Fruit fly (Drosophila melanogaster) whole organism, adult: ENCODE measurements around the gene CG10340.

Experiments used
- CG11617 ChIP-seq: fragments of 200-800 bp; sonication (Bioruptor generic); optimal IDR thresholded peaks from 2 replicates; lab custom pipeline; 2017; ENCODE audit warnings: mild to moderate bottlenecking, missing biosample characterization, missing genetic modification reagents, missing genetic modification characterization
- CG12768 ChIP-seq: fragments of 200-800 bp; sonication (Bioruptor generic); optimal IDR thresholded peaks from 2 replicates; lab custom pipeline; 2017; ENCODE audit warnings: missing biosample characterization, missing genetic modification characterization, mild to moderate bottlenecking, moderate library complexity, missing genetic modification reagents
- CG14711 ChIP-seq: fragments of 200-800 bp; sonication (Bioruptor generic); optimal IDR thresholded peaks from 2 replicates; lab custom pipeline; 2018; ENCODE audit warnings: missing biosample characterization, mild to moderate bottlenecking, missing genetic modification characterization, moderate library complexity
- CG1620 ChIP-seq: fragments of 200-800 bp; sonication (Bioruptor generic); optimal IDR thresholded peaks from 2 replicates; lab custom pipeline; 2016; ENCODE audit warnings: missing biosample characterization, missing genetic modification characterization
- CG33017 ChIP-seq: fragments of 200-800 bp; sonication (Bioruptor generic); optimal IDR thresholded peaks from 2 replicates; lab custom pipeline; 2018; ENCODE audit warnings: missing biosample characterization, mild to moderate bottlenecking, missing genetic modification characterization, moderate library complexity
- CG5204 ChIP-seq: fragments of 200-800 bp; sonication (Bioruptor generic); optimal IDR thresholded peaks from 2 replicates; lab custom pipeline; 2016; ENCODE audit warnings: missing biosample characterization, missing genetic modification characterization
- CG7045 ChIP-seq: fragments of 200-800 bp; sonication (Bioruptor generic); optimal IDR thresholded peaks from 2 replicates; lab custom pipeline; 2017; ENCODE audit warnings: missing biosample characterization, mild to moderate bottlenecking, missing genetic modification characterization
- CG7101 ChIP-seq: fragments of 200-800 bp; sonication (Bioruptor generic); optimal IDR thresholded peaks from 2 replicates; lab custom pipeline; 2018; ENCODE audit warnings: missing biosample characterization, mild to moderate bottlenecking, missing genetic modification characterization, moderate library complexity
- Clk ChIP-seq: fragments of 200-800 bp; sonication (Bioruptor generic); optimal IDR thresholded peaks from 2 replicates; lab custom pipeline; 2017; ENCODE audit warnings: missing biosample characterization, missing genetic modification characterization
- Crg-1 ChIP-seq: fragments of 200-800 bp; sonication (Bioruptor generic); optimal IDR thresholded peaks from 2 replicates; lab custom pipeline; 2016; ENCODE audit warnings: missing biosample characterization, missing genetic modification characterization
- Hr96 ChIP-seq: fragments of 200-800 bp; sonication (Bioruptor generic); optimal IDR thresholded peaks from 2 replicates; lab custom pipeline; 2016; ENCODE audit warnings: missing biosample characterization, missing genetic modification characterization
- Mnt ChIP-seq: fragments of 200-800 bp; sonication (Bioruptor generic); optimal IDR thresholded peaks from 2 replicates; lab custom pipeline; 2016; ENCODE audit warnings: missing biosample characterization, mild to moderate bottlenecking, missing genetic modification characterization
- bab1 ChIP-seq: fragments of 200-800 bp; sonication (Bioruptor generic); optimal IDR thresholded peaks from 3 replicates; lab custom pipeline; 2019; ENCODE audit warnings: missing biosample characterization, mild to moderate bottlenecking, missing genetic modification characterization, moderate library complexity
- cic ChIP-seq: fragments of 200-800 bp; sonication (Bioruptor generic); optimal IDR thresholded peaks from 2 replicates; lab custom pipeline; 2017; ENCODE audit warnings: missing biosample characterization, mild to moderate bottlenecking, missing genetic modification characterization, moderate library complexity
- cnc ChIP-seq, 2 experiments: fragments of >200 bp; optimal IDR thresholded peaks; 2 replicates each; lab custom pipeline; 2017
- kay ChIP-seq: fragments of 200-800 bp; sonication (Bioruptor generic); peaks from one replicate; lab custom pipeline; 2016; ENCODE audit warnings: missing biosample characterization, missing genetic modification characterization, borderline replicate concordance
- ovo ChIP-seq: fragments of 200-800 bp; sonication (Bioruptor generic); optimal IDR thresholded peaks from 2 replicates; lab custom pipeline; 2016; ENCODE audit warnings: missing biosample characterization, missing genetic modification characterization
- pad ChIP-seq: fragments of 200-800 bp; sonication (Bioruptor generic); optimal IDR thresholded peaks from 3 replicates; lab custom pipeline; 2017; ENCODE audit warnings: missing biosample characterization, missing genetic modification characterization, mild to moderate bottlenecking, moderate library complexity, missing genetic modification reagents
- tj ChIP-seq: fragments of 200-800 bp; sonication (Bioruptor generic); optimal IDR thresholded peaks from 3 replicates; lab custom pipeline; 2017; ENCODE audit warnings: missing biosample characterization, mild to moderate bottlenecking, missing genetic modification characterization, moderate library complexity
- toe ChIP-seq: fragments of 200-800 bp; sonication (Bioruptor generic); optimal IDR thresholded peaks from 2 replicates; lab custom pipeline; 2016; ENCODE audit warnings: missing biosample characterization, missing genetic modification characterization

Gene CG10340

DNA sequence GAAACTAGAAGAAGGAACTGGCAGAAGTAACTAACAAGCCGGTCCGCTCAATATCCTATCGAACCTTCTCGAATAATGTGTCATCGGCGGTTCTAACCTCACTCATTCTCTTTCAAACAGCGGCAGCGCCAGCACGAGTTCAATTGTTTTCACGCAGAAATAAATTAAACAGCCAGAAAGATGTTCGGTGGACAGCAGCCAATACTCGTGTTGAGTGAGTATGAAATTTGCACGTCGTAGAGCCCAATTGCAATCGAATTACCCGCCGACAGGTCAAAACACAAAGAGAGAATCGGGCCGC is 33.5 kb upstream of the CG10340 start:
- TF ChIP-seq CG7045 (GFP tag; lab: Kevin White, UChicago) = no peak
- TF ChIP-seq tj = no peak
- TF ChIP-seq Mnt = peak; percentile 27
- TF ChIP-seq cic (GFP tag; lab: Kevin White, UChicago) = no peak
- peak; percentile 22 for TF ChIP-seq CG12768 (GFP tag; lab: Kevin White, UChicago)
- TF ChIP-seq CG33017 = no peak
- peak; percentile 14 for TF ChIP-seq bab1 (GFP tag; lab: Kevin White, UChicago)
- no peak for TF ChIP-seq Hr96 (GFP tag; lab: Kevin White, UChicago)

DNA sequence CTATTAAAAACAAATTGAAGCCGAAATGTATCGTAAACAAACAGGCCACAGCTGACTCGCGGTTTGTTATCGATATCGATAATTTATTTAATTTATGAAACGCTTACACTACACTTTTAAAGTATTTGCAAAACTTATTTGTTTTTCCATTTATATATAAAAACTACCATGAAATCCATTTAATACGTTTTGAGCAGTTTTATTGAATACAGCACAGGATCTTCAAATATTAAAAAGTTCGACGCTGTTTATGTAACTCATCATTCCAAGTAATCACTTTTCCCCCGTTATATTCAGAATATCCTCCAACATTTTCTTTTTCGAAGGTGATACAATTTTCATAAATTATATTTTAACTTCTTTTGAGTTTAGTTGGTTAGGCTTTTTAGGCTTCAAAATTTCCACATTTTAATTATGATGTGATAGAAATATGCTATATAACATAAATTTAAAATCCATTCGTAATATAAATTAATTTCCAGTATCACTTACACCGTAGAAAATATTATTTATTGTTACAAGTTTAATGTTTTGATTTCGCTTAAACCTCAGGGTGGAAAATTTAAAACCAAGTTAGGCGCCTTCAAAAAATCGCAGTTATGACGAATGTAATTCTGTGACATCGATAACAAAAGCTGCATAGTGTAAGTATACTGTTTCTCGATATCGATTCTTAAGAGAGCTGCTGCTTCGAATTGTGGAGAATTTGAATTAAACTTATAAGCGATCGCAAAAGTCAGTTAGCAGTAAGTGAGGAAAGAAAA is 32.9 kb upstream of the CG10340 start, which contains the start of the genes CG10324 and CCT3:
Gene CG10324 (minus strand): TSS at position 53 of the 764 bp plus-strand sequence.
Gene CCT3 (plus strand): TSS at position 654 of the 764 bp plus-strand sequence.
- TF ChIP-seq CG1620 (GFP tag; lab: Kevin White, UChicago) (peak; percentile 62), cic (GFP tag; lab: Kevin White, UChicago) (no peak), toe (peak; percentile 78), CG7045 (GFP tag; lab: Kevin White, UChicago) (peak; percentile 71), CG14711 (tag; lab: Kevin White, UChicago) (peak; percentile 46), CG12768 (GFP tag; lab: Kevin White, UChicago) (peak; percentile 56), kay (GFP tag; lab: Kevin White, UChicago) (peak; percentile 95), CG7101 (tag; lab: Kevin White, UChicago) (peak; percentile 66), CG5204 (GFP tag; lab: Kevin White, UChicago) (no peak), bab1 (GFP tag; lab: Kevin White, UChicago) (peak; percentile 65), Crg-1 (GFP tag; lab: Kevin White, UChicago) (peak; percentile 48), CG11617 (GFP tag; lab: Kevin White, UChicago) (peak; percentile 27), pad (peak; percentile 24), cnc (optimal IDR thresholded peaks at IDR 0.05; lab: Kevin White, UChicago) (no peak), CG33017 (peak; percentile 57), Mnt (no peak), tj (peak; percentile 61), Clk (GFP tag; lab: Kevin White, UChicago) (no peak), ovo (GFP tag; lab: Kevin White, UChicago) (peak; percentile 44), Hr96 (GFP tag; lab: Kevin White, UChicago) (no peak)

DNA sequence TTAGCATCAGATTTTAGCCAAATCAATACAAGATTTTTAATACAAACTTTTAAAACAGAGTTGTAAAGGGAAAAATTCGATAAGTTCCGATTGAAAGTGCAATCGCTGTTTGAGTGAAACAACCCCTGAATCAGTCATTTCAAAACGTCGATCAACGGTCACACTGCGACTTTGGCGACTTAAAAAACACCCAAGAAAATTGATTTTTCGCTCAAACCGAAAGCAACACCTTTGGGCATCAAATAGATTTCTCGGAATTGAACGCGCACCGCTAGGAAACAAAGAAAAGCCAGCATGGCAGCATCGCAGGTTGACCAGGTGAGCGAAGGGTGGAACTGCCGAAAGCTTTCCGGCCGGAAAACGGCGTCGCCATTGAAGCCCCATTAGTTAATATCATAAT is 29.4 kb upstream of the CG10340 start, which contains the start of gene Arl6IP1:
Gene Arl6IP1 (plus strand): TSS at position 15 of the 400 bp plus-strand sequence.
- TF ChIP-seq toe = no peak
- TF ChIP-seq CG14711 (tag; lab: Kevin White, UChicago) = peak; percentile 57
- TF ChIP-seq kay (GFP tag; lab: Kevin White, UChicago) = no peak
- no peak for TF ChIP-seq ovo (GFP tag; lab: Kevin White, UChicago)
- TF ChIP-seq Crg-1 (GFP tag; lab: Kevin White, UChicago) = no peak
- TF ChIP-seq pad = no peak
- no peak for TF ChIP-seq cnc (optimal IDR thresholded peaks at IDR 0.05; lab: Kevin White, UChicago)
- peak; percentile 23 for TF ChIP-seq bab1 (GFP tag; lab: Kevin White, UChicago)

DNA sequence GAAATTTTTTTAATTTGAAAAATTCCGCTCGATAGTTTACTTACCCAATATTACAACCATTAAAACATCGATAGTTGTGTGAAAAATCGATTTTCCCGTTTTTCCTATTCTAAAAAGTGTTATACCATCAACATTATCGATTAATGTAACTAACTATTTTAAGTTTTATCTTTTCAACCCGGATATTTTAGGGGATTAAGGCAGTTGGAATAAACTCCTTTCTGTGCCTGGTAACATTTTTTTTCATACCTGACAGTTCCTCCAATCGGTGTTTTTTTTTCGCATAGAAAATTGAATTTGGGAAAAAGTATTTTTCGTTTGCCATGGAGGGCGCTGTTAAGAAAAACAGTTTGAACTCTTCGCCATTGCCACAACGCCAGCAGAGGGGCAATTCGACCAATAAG is 25.8 kb upstream of the CG10340 start, which contains the start of gene nonA-l:
Gene nonA-l (plus strand): TSS at position 201 of the 404 bp plus-strand sequence.
- no peak for TF ChIP-seq Hr96 (GFP tag; lab: Kevin White, UChicago)
- TF ChIP-seq Mnt = no peak
- TF ChIP-seq CG7101 (tag; lab: Kevin White, UChicago) = no peak
- TF ChIP-seq bab1 (GFP tag; lab: Kevin White, UChicago) = peak; percentile 33

DNA sequence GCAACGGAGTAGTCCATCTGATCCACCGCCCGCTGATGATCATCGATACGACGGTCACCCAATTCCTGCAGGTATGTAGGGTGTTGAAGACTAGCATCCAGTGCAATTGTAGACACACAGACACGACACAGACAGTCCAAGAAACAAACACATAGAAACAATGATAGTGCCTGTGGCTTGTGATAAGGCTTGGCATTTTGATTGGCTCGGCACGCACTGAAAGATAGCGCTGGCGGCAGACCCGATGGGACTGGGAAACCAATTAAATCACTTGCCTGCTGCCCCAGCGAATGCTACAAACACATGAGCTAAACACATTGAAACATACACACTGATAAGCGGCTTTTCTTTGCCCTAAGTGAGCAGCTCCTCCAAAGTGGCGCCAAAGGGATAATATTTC is 18.5 kb upstream of the CG10340 start:
- TF ChIP-seq tj (no peak), CG11617 (GFP tag; lab: Kevin White, UChicago) (no peak), cic (GFP tag; lab: Kevin White, UChicago) (no peak), CG12768 (GFP tag; lab: Kevin White, UChicago) (no peak)

DNA sequence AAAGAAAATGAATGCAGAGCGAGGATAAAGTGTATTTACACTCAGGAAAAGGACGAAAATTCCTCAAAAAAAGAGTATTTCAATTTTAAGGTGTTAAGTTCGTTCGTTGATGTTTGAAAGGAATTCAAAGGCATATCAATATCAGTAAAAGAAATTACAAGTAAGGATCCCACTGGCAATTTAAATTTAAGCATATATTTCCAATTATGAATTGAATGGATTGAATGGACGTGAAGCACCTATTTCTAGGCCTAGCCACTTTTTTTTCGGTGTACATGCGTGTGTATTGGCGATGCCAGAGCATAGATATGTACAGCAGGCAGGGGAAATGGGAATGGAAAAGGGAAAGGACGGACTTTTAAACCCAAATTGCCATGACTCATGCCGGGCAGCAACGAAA is 16.4 kb upstream of the CG10340 start:
- TF ChIP-seq CG7045 (GFP tag; lab: Kevin White, UChicago) (no peak), toe (no peak), Mnt (no peak), CG5204 (GFP tag; lab: Kevin White, UChicago) (no peak)

DNA sequence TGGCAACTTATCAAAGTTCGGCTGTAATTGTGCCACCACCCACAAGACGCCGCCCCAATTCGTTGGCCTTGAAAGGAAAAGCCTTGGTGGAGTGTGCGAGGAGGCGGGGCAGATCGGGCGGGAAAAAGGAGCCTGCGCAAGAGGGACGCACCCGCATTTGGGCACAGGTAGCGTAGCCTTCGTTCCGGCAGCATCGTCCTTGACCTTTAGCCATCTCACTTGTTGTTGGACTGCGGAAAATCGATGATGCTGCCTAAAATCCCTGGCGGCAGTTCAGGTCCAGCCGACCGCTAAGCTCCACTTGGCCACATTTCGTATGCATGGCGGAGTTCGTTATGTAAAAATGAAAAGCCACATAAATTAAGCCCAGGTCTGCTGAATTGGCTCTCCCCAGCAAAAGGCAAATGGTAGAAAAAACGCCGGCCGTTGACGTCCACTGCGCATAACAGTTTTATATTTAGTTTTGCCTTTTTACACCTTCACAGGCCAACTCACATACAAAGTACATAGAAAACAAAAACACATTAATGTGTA is 12.8 kb upstream of the CG10340 start:
- TF ChIP-seq Clk (GFP tag; lab: Kevin White, UChicago) (no peak), CG7045 (GFP tag; lab: Kevin White, UChicago) (no peak), CG1620 (GFP tag; lab: Kevin White, UChicago) (no peak), cnc (optimal IDR thresholded peaks at IDR 0.05; lab: Kevin White, UChicago) (no peak), CG11617 (GFP tag; lab: Kevin White, UChicago) (no peak), CG12768 (GFP tag; lab: Kevin White, UChicago) (no peak), toe (no peak), CG5204 (GFP tag; lab: Kevin White, UChicago) (no peak), Mnt (no peak), cic (GFP tag; lab: Kevin White, UChicago) (no peak), Crg-1 (GFP tag; lab: Kevin White, UChicago) (no peak), ovo (GFP tag; lab: Kevin White, UChicago) (no peak), bab1 (GFP tag; lab: Kevin White, UChicago) (no peak), CG7101 (tag; lab: Kevin White, UChicago) (no peak), kay (GFP tag; lab: Kevin White, UChicago) (no peak), CG14711 (tag; lab: Kevin White, UChicago) (no peak), tj (no peak)
